Worm (Caenorhabditis elegans) whole organism, L4/young adult: ENCODE data around the gene faxc-2.

Source experiments
- W03F9.2 ChIP-seq: fragments of 150-350 bp; optimal IDR thresholded peaks from 2 replicates; lab custom pipeline; 2014; ENCODE audit warnings: missing biosample characterization, missing genetic modification characterization
- dao-5 ChIP-seq: sonication (generic microtip); optimal IDR thresholded peaks from 2 replicates; lab custom pipeline; 2016; ENCODE audit warnings: missing genotype, missing genetic modification characterization, moderate library complexity, missing compliant biosample characterization
- him-1 ChIP-seq: sonication (generic microtip); optimal IDR thresholded peaks from 2 replicates; lab custom pipeline; 2016; ENCODE audit warnings: missing genotype, missing genetic modification reagents, missing genetic modification characterization, missing compliant biosample characterization

DNA sequence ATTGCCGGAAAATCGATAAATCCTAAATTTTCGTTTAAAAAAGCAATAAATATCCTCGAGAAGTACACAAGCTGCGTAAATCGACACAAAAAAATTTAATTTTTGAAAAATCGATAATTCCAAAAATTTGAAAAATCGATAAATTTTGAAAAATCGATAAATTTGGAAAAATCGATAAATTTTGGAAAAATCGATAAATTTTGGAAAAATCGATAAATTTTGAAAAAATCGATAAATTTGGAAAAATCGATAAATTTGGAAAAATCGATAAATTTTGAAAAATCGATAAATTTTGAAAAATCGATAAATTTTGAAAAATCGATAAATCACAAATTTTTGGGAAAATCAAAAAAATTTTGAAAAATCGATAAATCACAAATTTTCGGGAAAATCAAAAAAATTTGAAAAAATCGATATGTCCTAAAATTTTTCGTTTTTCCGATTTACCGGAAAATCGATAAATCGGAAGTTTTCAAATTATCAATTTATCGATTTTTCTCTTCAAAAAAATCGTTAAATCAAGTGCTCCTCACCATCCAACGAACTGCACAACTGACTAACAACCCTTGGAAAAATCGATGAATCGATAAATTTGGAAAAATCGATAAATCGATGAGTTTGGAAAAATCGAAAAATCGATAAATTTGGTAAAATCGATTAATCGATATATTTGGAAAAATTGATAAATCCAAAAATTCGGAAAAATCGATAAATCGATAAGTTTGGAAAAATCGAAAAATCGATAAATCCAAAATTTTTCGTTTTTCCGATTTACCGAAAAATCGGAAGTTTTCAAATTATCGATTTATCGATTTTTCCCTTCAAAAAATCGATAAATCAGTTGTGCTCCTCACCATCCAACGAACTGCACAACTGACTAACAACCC lies 6.8 kb downstream of the faxc-2 start:
- TF ChIP-seq dao-5 (no peak), him-1 (no peak), W03F9.2 (tag; lab: Kevin White, UChicago) (no peak)
